Worm (Caenorhabditis elegans) whole organism, midembryonic: ENCODE measurements around the gene F35H10.2.

Source experiments
- flt-1 ChIP-seq: fragments of 200-800 bp; sonication (Bioruptor generic); IDR thresholded peaks from 2 replicates; pipeline ENCODE4 v1.3.6; 2022; ENCODE audit warnings: missing genetic modification characterization, missing compliant biosample characterization
- ztf-23 ChIP-seq: fragments of 200-800 bp; sonication (Bioruptor generic); IDR thresholded peaks from 2 replicates; pipeline ENCODE4 v1.3.6; 2022; ENCODE audit warnings: missing genetic modification reagents, missing genetic modification characterization, missing compliant biosample characterization

- TF ChIP-seq flt-1 (GFP tag; lab: Robert Waterston, UW) (no peak), ztf-23 (GFP tag; lab: Robert Waterston, UW) (no peak)
These were observed 41.7 kb upstream of the F35H10.2 start for ce11 chrIV:8287287-8287686.
